Worm (Caenorhabditis elegans): ENCODE data around the gene sqt-3.

DNA sequence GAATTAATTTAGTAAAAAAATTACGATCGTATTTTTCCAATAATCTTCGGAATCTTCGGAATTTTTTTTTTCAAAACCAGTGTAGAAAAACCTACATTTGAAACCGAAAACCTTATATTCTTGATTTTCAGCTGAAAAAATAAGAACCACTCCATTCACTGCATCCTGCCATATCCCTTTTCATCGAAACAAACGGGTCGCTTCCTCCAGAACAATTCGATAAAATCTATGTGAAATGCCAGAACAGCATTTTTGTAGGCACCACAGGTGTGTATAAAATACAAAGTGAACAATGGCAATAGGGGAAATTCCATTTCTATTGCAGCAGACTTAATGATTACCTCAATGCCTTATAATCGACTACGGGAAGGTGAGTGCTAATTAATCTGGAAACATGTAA lies 24.7 kb downstream of the sqt-3 start, which contains the start of gene K01D12.1:
- TF ChIP-seq sem-2 (GFP tag; optimal IDR thresholded peaks at IDR 0.05) (no peak), drap-1 (GFP tag; optimal IDR thresholded peaks at IDR 0.05) (no peak), nhr-237 (tag; optimal IDR thresholded peaks at IDR 0.05) (no peak), nhr-76 (tag; optimal IDR thresholded peaks at IDR 0.05) (no peak), lin-13 (tag; optimal IDR thresholded peaks at IDR 0.05) (no peak), snpc-4 (tag; optimal IDR thresholded peaks at IDR 0.05) (no peak), lsy-2 (tag; optimal IDR thresholded peaks at IDR 0.05) (no peak), mls-2 (tag; optimal IDR thresholded peaks at IDR 0.05) (no peak), unc-62 (GFP tag; optimal IDR thresholded peaks at IDR 0.05) (no peak), M03D4.4 (tag; optimal IDR thresholded peaks at IDR 0.05) (no peak)
